Fruit fly (Drosophila melanogaster) whole organism, pupa: ENCODE data around the gene GAA1.

ENCODE experiments used
- CG10348 ChIP-seq: fragments of 200-800 bp; sonication (Bioruptor generic); IDR thresholded peaks from 2 replicates; pipeline ENCODE4 v1.3.6; 2022; ENCODE audit warnings: missing biosample characterization, missing genetic modification characterization
- CG12605 ChIP-seq: fragments of 200-800 bp; sonication (Bioruptor generic); IDR thresholded peaks from 2 replicates; pipeline ENCODE4 v1.3.6; 2022; ENCODE audit warnings: missing biosample characterization, missing genetic modification characterization
- CG13204 ChIP-seq: fragments of 200-800 bp; sonication (Bioruptor generic); optimal IDR thresholded peaks from 2 replicates; lab custom pipeline; 2018; ENCODE audit warnings: missing biosample characterization, mild to moderate bottlenecking, missing genetic modification characterization, moderate library complexity
- CG14655 ChIP-seq: fragments of 200-800 bp; sonication (Bioruptor generic); optimal IDR thresholded peaks from 3 replicates; lab custom pipeline; 2017; ENCODE audit warnings: mild to moderate bottlenecking, missing biosample characterization, missing genetic modification reagents, missing genetic modification characterization
- CG15710 ChIP-seq: fragments of 200-800 bp; sonication (Bioruptor generic); optimal IDR thresholded peaks from 2 replicates; lab custom pipeline; 2018; ENCODE audit warnings: missing biosample characterization, mild to moderate bottlenecking, missing genetic modification characterization, moderate library complexity
- CG17806 ChIP-seq: fragments of 200-800 bp; sonication (Bioruptor generic); optimal IDR thresholded peaks from 2 replicates; lab custom pipeline; 2018; ENCODE audit warnings: missing biosample characterization, mild to moderate bottlenecking, missing genetic modification characterization, moderate library complexity
- CG32121 ChIP-seq: fragments of 200-800 bp; sonication (Bioruptor generic); IDR thresholded peaks from 2 replicates; pipeline ENCODE4 v1.3.6; 2022; ENCODE audit warnings: missing biosample characterization, missing genetic modification characterization
- CG34367 ChIP-seq: fragments of 200-800 bp; sonication (Bioruptor generic); optimal IDR thresholded peaks from 2 replicates; lab custom pipeline; 2018; ENCODE audit warnings: missing biosample characterization, mild to moderate bottlenecking, missing genetic modification characterization
- CG4496 ChIP-seq: fragments of 200-800 bp; sonication (Bioruptor generic); IDR thresholded peaks from 3 replicates; pipeline ENCODE4 v1.3.6; 2022; ENCODE audit warnings: missing biosample characterization, missing genetic modification characterization
- CG8159 ChIP-seq: fragments of 200-800 bp; sonication (Bioruptor generic); optimal IDR thresholded peaks from 3 replicates; lab custom pipeline; 2018; ENCODE audit warnings: missing biosample characterization, mild to moderate bottlenecking, missing genetic modification characterization, moderate library complexity
- CG9948 ChIP-seq: fragments of 200-800 bp; sonication (Bioruptor generic); optimal IDR thresholded peaks from 2 replicates; lab custom pipeline; 2018; ENCODE audit warnings: missing biosample characterization, mild to moderate bottlenecking, missing genetic modification characterization, moderate library complexity
- D1 ChIP-seq: fragments of 200-800 bp; sonication (Bioruptor generic); optimal IDR thresholded peaks from 2 replicates; lab custom pipeline; 2018; ENCODE audit warnings: missing biosample characterization, mild to moderate bottlenecking, missing genetic modification characterization, moderate library complexity
- EcR ChIP-seq: fragments of 200-800 bp; sonication (Bioruptor generic); optimal IDR thresholded peaks from 3 replicates; lab custom pipeline; 2019; ENCODE audit warnings: missing biosample characterization, missing genetic modification characterization, mild to moderate bottlenecking, moderate library complexity, missing genetic modification reagents
- Ets98B ChIP-seq: fragments of 200-800 bp; sonication (Bioruptor generic); IDR thresholded peaks from 2 replicates; pipeline ENCODE4 v1.3.6; 2022; ENCODE audit warnings: missing biosample characterization, missing genetic modification characterization
- Pif1A ChIP-seq: fragments of 200-800 bp; sonication (Bioruptor generic); optimal IDR thresholded peaks from 3 replicates; lab custom pipeline; 2016; ENCODE audit warnings: missing biosample characterization, missing genetic modification characterization
- Pif1B ChIP-seq: fragments of 200-800 bp; sonication (Bioruptor generic); optimal IDR thresholded peaks from 3 replicates; lab custom pipeline; 2016; ENCODE audit warnings: missing biosample characterization, missing genetic modification characterization
- Snoo ChIP-seq: fragments of 200-800 bp; sonication (Bioruptor generic); optimal IDR thresholded peaks from 3 replicates; lab custom pipeline; 2017; ENCODE audit warnings: missing biosample characterization, mild to moderate bottlenecking, missing genetic modification characterization, inconsistent platforms
- fd96Ca ChIP-seq: fragments of 200-800 bp; sonication (Bioruptor generic); IDR thresholded peaks from 3 replicates; pipeline ENCODE4 v1.3.6; 2022; ENCODE audit warnings: missing biosample characterization, missing genetic modification characterization
- gl ChIP-seq: fragments of 200-800 bp; sonication (Bioruptor generic); optimal IDR thresholded peaks from 2 replicates; lab custom pipeline; 2018; ENCODE audit warnings: missing biosample characterization, mild to moderate bottlenecking, missing genetic modification characterization
- rn ChIP-seq: fragments of 200-800 bp; sonication (Bioruptor generic); IDR thresholded peaks from 2 replicates; pipeline ENCODE4 v1.3.6; 2022; ENCODE audit warnings: missing biosample characterization, missing genetic modification characterization

The GAA1 gene

DNA sequence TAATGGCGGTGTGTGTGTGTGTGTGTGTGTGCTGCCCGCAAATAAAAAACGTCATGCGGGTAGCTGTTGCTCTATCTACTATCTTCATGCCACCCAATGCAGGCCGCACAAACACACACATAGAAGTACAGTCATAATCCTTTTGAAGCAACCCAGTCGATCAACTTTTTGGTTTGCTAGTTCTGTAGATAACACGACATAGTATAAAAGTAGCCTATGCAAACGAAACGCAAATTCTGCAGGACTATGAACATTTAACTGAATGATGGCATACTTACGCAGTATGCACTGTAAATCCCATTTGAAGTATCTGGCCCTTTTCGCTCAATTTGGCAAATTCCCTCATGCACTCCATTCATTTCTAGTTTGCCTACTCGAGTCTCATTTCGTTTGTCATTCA, 7.1 kb downstream of the GAA1 start:
- no peak for TF ChIP-seq CG14655
- no peak for TF ChIP-seq rn (GFP tag; lab: Robert Waterston, UW)
- peak; percentile 48; the same call in 1 of the 3 replicates for TF ChIP-seq fd96Ca (GFP tag; lab: Robert Waterston, UW)
- peak; percentile 56; the same call in 1 of the 3 replicates for TF ChIP-seq CG4496 (GFP tag; lab: Robert Waterston, UW)
- TF ChIP-seq CG13204, result no peak
- no peak for TF ChIP-seq CG15710 (tag; lab: Kevin White, UChicago)

DNA sequence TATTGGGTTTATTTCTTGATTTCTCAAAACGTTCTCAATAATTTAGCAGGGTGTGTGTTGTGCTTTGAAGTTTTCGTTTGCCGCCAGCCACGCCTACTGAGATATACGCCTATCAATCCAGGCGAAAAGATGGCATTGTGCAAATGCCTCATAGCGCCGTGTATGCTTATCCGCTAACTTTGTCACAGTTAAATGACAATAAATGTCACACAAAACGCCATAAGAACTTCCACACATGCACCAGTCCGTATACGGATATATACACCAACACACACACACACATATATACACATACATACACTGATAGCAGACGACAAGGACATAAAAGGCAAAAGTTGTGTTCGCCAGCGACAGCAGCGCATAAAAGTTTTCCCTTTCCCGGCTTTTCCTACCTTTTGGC, 8.1 kb downstream of the GAA1 start, which contains the start of gene CG43137:
Gene CG43137, minus strand, starts transcription at position 101 of the 400 bp plus-strand sequence.
- TF ChIP-seq Pif1A, result no peak
- no peak for TF ChIP-seq rn (GFP tag; lab: Robert Waterston, UW)
- TF ChIP-seq CG9948 (tag; lab: Kevin White, UChicago), result no peak
- TF ChIP-seq CG32121 (GFP tag; lab: Robert Waterston, UW), result no peak
- no peak for TF ChIP-seq EcR
- no peak for TF ChIP-seq Snoo
- TF ChIP-seq CG15710 (tag; lab: Kevin White, UChicago), result no peak
- TF ChIP-seq CG14655, result no peak
- TF ChIP-seq fd96Ca (GFP tag; lab: Robert Waterston, UW), result no peak
- TF ChIP-seq Ets98B (GFP tag; lab: Robert Waterston, UW), result no peak
- TF ChIP-seq CG17806, result no peak
- TF ChIP-seq CG8159 (tag; lab: Kevin White, UChicago), result no peak
- no peak for TF ChIP-seq CG13204

DNA sequence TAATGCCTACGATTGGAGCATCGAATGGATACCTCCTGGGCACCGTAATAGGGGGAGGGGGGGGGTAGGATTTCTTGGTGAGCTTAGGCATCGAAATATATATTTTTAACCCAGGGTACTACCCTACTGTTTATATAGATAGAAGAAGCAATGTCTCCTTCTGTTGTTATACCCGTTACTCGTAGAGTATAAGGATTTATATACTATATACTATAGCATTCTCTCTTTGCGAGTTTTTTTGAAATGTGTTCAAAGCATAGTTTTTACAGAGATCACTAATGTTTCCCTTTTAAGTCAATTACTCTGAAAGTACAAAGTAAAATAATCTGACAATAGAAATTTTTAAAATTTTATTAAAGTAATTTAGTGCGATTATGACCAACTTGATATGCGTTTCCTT, 19.7 kb downstream of the GAA1 start, which contains the start of gene CG43136:
Gene CG43136, plus strand, starts transcription at position 301 of the 400 bp plus-strand sequence.
- TF ChIP-seq CG10348 (GFP tag; lab: Robert Waterston, UW) (no peak), Pif1A (no peak), fd96Ca (GFP tag; lab: Robert Waterston, UW) (no peak), Pif1B (GFP tag; lab: Kevin White, UChicago) (no peak), D1 (tag; lab: Kevin White, UChicago) (no peak), CG12605 (no peak), EcR (no peak), Snoo (no peak), CG15710 (tag; lab: Kevin White, UChicago) (no peak), CG8159 (tag; lab: Kevin White, UChicago) (no peak)

DNA sequence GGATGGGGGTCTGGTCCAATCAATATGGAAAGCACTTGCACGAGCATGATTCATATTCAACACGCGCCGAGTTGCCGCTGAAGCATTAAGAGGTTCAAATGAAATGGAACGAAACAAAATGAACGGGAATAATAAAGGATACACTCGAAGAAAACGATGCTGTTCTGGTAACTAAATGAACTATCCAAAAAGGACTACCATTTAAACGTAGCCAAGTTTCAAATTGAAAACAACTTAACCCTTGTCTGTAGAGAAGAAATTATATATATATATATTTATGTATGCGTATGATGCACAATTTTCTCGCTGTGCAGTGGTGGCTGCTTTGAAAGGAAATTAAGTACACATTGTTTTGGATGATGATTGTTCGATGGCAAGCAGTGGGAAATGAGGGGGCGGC, 20.5 kb downstream of the GAA1 start:
- peak; percentile 3 for TF ChIP-seq CG8159 (tag; lab: Kevin White, UChicago)
- no peak for TF ChIP-seq rn (GFP tag; lab: Robert Waterston, UW)

DNA sequence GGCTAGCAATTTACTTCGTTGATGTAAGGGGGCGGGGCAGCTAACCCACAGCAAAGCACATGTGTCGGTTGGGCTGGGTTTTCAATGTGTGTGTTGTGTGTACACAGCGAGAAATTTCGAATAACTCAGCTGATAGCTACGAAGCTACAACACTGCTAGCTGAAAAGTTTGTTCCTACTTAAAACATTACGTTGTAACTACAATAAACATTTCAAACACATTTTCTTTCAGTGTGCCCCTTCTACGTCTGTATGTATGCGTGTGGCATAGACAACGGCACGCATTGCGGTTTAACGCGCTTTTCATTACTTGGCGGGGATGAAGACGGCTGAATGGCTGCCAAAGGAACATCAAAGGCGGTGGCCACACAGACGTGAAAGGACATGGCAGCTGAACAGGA, 25.6 kb downstream of the GAA1 start:
- TF ChIP-seq gl (tag; lab: Kevin White, UChicago) (no peak), CG8159 (tag; lab: Kevin White, UChicago) (no peak), CG15710 (tag; lab: Kevin White, UChicago) (no peak), CG9948 (tag; lab: Kevin White, UChicago) (no peak), Pif1B (GFP tag; lab: Kevin White, UChicago) (no peak), CG32121 (GFP tag; lab: Robert Waterston, UW) (no peak), Snoo (no peak), EcR (no peak), Pif1A (no peak), CG13204 (no peak)

DNA sequence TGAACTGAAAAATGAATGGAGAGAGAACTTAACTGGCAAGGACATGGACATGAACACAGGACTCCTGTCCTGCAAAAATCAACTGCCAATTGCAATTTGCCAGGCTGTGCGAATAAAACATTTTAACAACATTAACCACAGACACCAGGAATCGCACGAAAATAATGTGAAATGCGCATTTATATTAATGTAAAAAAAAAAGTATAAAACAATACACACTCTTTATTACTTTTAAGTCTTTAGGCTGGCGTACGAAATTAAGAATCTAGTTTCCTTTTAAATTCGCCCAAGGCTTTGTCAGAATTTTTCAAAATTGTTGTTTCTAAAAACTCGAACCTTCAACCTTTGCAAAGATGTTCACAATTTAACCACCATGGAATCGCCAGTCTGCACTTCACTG, 28.2 kb downstream of the GAA1 start, which contains the start of gene CG12729:
Gene CG12729, plus strand, starts transcription at position 301 of the 400 bp plus-strand sequence.
- TF ChIP-seq CG10348 (GFP tag; lab: Robert Waterston, UW), result no peak
- TF ChIP-seq CG9948 (tag; lab: Kevin White, UChicago), result no peak
- no peak for TF ChIP-seq Ets98B (GFP tag; lab: Robert Waterston, UW)
- no peak for TF ChIP-seq rn (GFP tag; lab: Robert Waterston, UW)
- TF ChIP-seq CG15710 (tag; lab: Kevin White, UChicago), result no peak
- TF ChIP-seq CG12605, result no peak

DNA sequence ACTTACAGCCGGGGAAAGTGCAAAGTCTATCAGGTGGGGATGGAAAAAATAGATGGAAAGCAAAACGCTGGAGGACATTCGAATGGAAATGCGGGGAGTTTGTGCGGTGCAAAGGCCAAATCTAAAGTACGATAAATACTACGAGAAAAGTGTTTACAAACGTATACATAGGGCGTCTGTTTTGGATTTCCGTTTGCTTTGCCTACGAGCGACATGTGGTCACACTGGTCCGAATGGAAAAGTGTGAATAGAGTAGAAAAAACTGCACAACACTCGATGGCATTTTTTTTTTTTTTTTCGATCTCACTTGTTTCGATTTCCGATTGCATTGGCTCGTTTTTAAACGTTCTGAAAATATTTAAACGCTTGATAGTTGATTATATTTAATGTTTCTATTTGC, 33.4 kb downstream of the GAA1 start:
- no peak for TF ChIP-seq CG34367 (tag; lab: Kevin White, UChicago)
- TF ChIP-seq Pif1B (GFP tag; lab: Kevin White, UChicago), result no peak
- no peak for TF ChIP-seq CG17806
- no peak for TF ChIP-seq CG14655
